Fruit fly (Drosophila melanogaster) Kc167 (cell line): ENCODE measurements around the gene DIP-epsilon.

Source experiments
- Myc ChIP-seq: fragments of >200 bp; optimal IDR thresholded peaks from 2 replicates; lab custom pipeline; 2017; ENCODE audit warnings: missing external identifiers
- Sin3A ChIP-seq: fragments of >200 bp; optimal IDR thresholded peaks from 2 replicates; lab custom pipeline; 2018; ENCODE audit warnings: missing external identifiers

- TF ChIP-seq Sin3A (lab: Kevin White, UChicago) (no peak), Myc (lab: Kevin White, UChicago) (no peak)
Measured at dm6 chr2L:6340222-6340725, 70.9 kb downstream of the DIP-epsilon start.
